Fruit fly (Drosophila melanogaster): Measurements from ENCODE around the gene up.

Gene up

DNA sequence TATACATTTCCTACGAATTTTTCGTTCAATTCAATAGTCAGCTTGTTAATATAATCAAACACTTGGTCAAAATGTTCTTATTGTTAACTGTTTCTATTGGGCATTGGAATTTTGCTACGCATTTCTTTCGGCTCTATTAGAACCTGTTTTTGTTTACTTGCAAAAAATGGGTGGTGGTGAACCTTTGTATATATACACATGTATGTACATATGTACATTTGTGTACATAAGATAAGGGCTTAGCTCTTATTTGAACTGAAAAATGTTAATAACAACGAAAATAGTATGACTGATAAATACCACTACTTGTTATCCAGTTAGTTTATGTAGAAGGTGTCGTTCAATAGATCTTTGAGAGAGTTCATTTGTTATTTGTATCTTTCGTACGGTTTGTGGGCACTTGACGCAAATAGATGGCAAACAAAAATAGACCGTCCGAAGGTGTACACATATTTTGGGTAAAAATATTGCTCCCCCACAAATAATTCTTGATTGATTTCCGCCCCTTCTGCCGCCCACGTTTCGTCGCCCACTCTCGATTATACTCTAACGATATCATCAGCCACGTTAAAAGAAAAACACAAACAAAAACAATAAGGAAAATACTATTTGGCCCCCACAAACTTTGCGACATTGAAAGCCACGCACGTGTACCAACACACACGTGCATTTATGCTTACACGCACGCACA is 23.7 kb upstream of the up start (continued):
- TF ChIP-seq tll (GFP tag; optimal IDR thresholded peaks at IDR 0.05) = no peak
- TF ChIP-seq dysf (GFP tag; IDR thresholded peaks at IDR 0.05) = no peak
- TF ChIP-seq stc (GFP tag; IDR thresholded peaks at IDR 0.05) = no peak
- TF ChIP-seq Nf-YC (tag; optimal IDR thresholded peaks at IDR 0.05) = no peak
- TF ChIP-seq Bteb2 (GFP tag; optimal IDR thresholded peaks at IDR 0.05) = no peak
- TF ChIP-seq CG12391 (tag; optimal IDR thresholded peaks at IDR 0.05) = no peak
- TF ChIP-seq CG9727 (GFP tag; optimal IDR thresholded peaks at IDR 0.05) = no peak
- no peak for TF ChIP-seq CG18011 (GFP tag; optimal IDR thresholded peaks at IDR 0.05)
- no peak for TF ChIP-seq CG8290 (GFP tag; optimal IDR thresholded peaks at IDR 0.05)
- TF ChIP-seq CG8290 (tag; optimal IDR thresholded peaks at IDR 0.05) = peak in 1 of 2 experiments; percentile 84
- TF ChIP-seq Hmr (GFP tag; optimal IDR thresholded peaks at IDR 0.05) = peak; percentile 64
- TF ChIP-seq Adf1 (GFP tag; IDR thresholded peaks at IDR 0.05) = no peak
- peak; percentile 35 for TF ChIP-seq Meics (GFP tag; optimal IDR thresholded peaks at IDR 0.05)
- TF ChIP-seq br (optimal IDR thresholded peaks at IDR 0.05) = no peak
- TF ChIP-seq Myb (GFP tag; optimal IDR thresholded peaks at IDR 0.05) = no peak
- no peak for TF ChIP-seq CG8765 (GFP tag; IDR thresholded peaks at IDR 0.05)
- no peak for TF ChIP-seq H2.0 (GFP tag; IDR thresholded peaks at IDR 0.05)
- TF ChIP-seq CG1024 (GFP tag; IDR thresholded peaks at IDR 0.05) = no peak
- no peak for TF ChIP-seq HLH54F (GFP tag; optimal IDR thresholded peaks at IDR 0.05)
- TF ChIP-seq jigr1 (GFP tag; IDR thresholded peaks at IDR 0.05) = no peak
- no peak for TF ChIP-seq CG17328 (GFP tag; IDR thresholded peaks at IDR 0.05)
- no peak for TF ChIP-seq gcm (GFP tag; optimal IDR thresholded peaks at IDR 0.05)
- no peak for TF ChIP-seq D19A (tag; optimal IDR thresholded peaks at IDR 0.05)
- TF ChIP-seq CG13424 (tag; optimal IDR thresholded peaks at IDR 0.05) = no peak
- no peak for TF ChIP-seq Optix (GFP tag; IDR thresholded peaks at IDR 0.05)
- no peak for TF ChIP-seq CG15479 (GFP tag; optimal IDR thresholded peaks at IDR 0.05)
- TF ChIP-seq CG1602 (GFP tag; optimal IDR thresholded peaks at IDR 0.05) = no peak
- TF ChIP-seq wek (GFP tag; optimal IDR thresholded peaks at IDR 0.05) = peak; percentile 46
- no peak for TF ChIP-seq CG34224 (GFP tag; IDR thresholded peaks at IDR 0.05; ENCODE audit: partially characterized antibody)
- TF ChIP-seq pan (optimal IDR thresholded peaks at IDR 0.05) = no peak
- TF ChIP-seq pan (GFP tag; optimal IDR thresholded peaks at IDR 0.05 in 1 of 2, IDR thresholded peaks at IDR 0.05 in 1 of 2) = no peak
- no peak for TF ChIP-seq oc (tag; optimal IDR thresholded peaks at IDR 0.05)
- TF ChIP-seq twi (tag; optimal IDR thresholded peaks at IDR 0.05) = no peak
- TF ChIP-seq CG12299 (tag; optimal IDR thresholded peaks at IDR 0.05) = peak; percentile 55
- TF ChIP-seq CG15514 (GFP tag; optimal IDR thresholded peaks at IDR 0.05) = peak; percentile 57
- peak; percentile 4 for TF ChIP-seq CG7839 (tag; optimal IDR thresholded peaks at IDR 0.05)
- peak; percentile 22 for TF ChIP-seq Blimp-1 (GFP tag; optimal IDR thresholded peaks at IDR 0.05)
- peak; percentile 57 for TF ChIP-seq fd102C (GFP tag; optimal IDR thresholded peaks at IDR 0.05)
- TF ChIP-seq CG15011 (GFP tag; optimal IDR thresholded peaks at IDR 0.05) = peak; percentile 64
- no peak for TF ChIP-seq CG14860 (GFP tag; IDR thresholded peaks at IDR 0.05; ENCODE audit: partially characterized antibody)
- no peak for TF ChIP-seq C15 (GFP tag; IDR thresholded peaks at IDR 0.05)
- no peak for TF ChIP-seq slou (GFP tag; optimal IDR thresholded peaks at IDR 0.05)
- TF ChIP-seq CG6175 (GFP tag; IDR thresholded peaks at IDR 0.05) = no peak
- TF ChIP-seq CoRest (tag; optimal IDR thresholded peaks at IDR 0.05) = peak; percentile 36
- no peak for TF ChIP-seq Sry-δ (GFP tag; optimal IDR thresholded peaks at IDR 0.05)
- TF ChIP-seq chm (GFP tag; IDR thresholded peaks at IDR 0.05) = no peak
- no peak for TF ChIP-seq vvl (GFP tag; IDR thresholded peaks at IDR 0.05)
- no peak for TF ChIP-seq chif (GFP tag; optimal IDR thresholded peaks at IDR 0.05)
- no peak; the same call in 1 of the 2 replicates for TF ChIP-seq rib (GFP tag; IDR thresholded peaks at IDR 0.05)
- no peak for TF ChIP-seq CG3726 (GFP tag; IDR thresholded peaks at IDR 0.05)
- TF ChIP-seq ken (GFP tag; IDR thresholded peaks at IDR 0.05) = no peak
